Worm (Caenorhabditis elegans) whole organism, mixed stage, embryonic: ENCODE measurements around the gene C01G5.3.

Experiments
- ces-1 ChIP-seq: fragments of 150-350 bp; optimal IDR thresholded peaks from 2 replicates; lab custom pipeline; 2014; ENCODE audit warnings: missing biosample characterization, missing genetic modification reagents, missing genetic modification characterization
- elt-1 ChIP-seq: sonication (generic microtip); optimal IDR thresholded peaks from 2 replicates; lab custom pipeline; 2017; ENCODE audit warnings: missing genetic modification characterization, mild to moderate bottlenecking, missing compliant biosample characterization, antibody characterized with exemption, moderate library complexity, borderline replicate concordance; ENCODE audit not compliant: insufficient read depth
- lsy-2 ChIP-seq: fragments of 150-350 bp; optimal IDR thresholded peaks from 2 replicates; lab custom pipeline; 2014; ENCODE audit warnings: missing biosample characterization, missing genetic modification characterization
- nhr-237 ChIP-seq: fragments of 150-350 bp; optimal IDR thresholded peaks from 2 replicates; lab custom pipeline; 2014; ENCODE audit warnings: missing biosample characterization, missing genetic modification characterization
- nhr-28 ChIP-seq: fragments of 150-350 bp; optimal IDR thresholded peaks from 2 replicates; lab custom pipeline; 2014; ENCODE audit warnings: missing biosample characterization, missing genetic modification characterization
- nhr-76 ChIP-seq: sonication (generic microtip); optimal IDR thresholded peaks from 2 replicates; lab custom pipeline; 2017; ENCODE audit warnings: missing biosample characterization, missing genetic modification characterization
- sptf-1 ChIP-seq: sonication (generic microtip); optimal IDR thresholded peaks from 2 replicates; lab custom pipeline; 2017; ENCODE audit warnings: mild to moderate bottlenecking, missing genetic modification characterization, moderate library complexity, missing compliant biosample characterization
- unc-62 ChIP-seq: fragments of 150-350 bp; optimal IDR thresholded peaks from 2 replicates; lab custom pipeline; 2014; ENCODE audit warnings: missing biosample characterization, missing genetic modification reagents, missing genetic modification characterization
- ztf-11 ChIP-seq: fragments of 150-350 bp; optimal IDR thresholded peaks from 2 replicates; lab custom pipeline; 2014; ENCODE audit warnings: missing biosample characterization, missing genetic modification characterization

- TF ChIP-seq unc-62 (GFP tag; lab: Kevin White, UChicago) = no peak
- no peak for TF ChIP-seq nhr-28 (tag; lab: Kevin White, UChicago)
- no peak for TF ChIP-seq nhr-237
- TF ChIP-seq lsy-2 (tag; lab: Kevin White, UChicago) = no peak
- TF ChIP-seq nhr-76 (tag; lab: Kevin White, UChicago) = no peak
- TF ChIP-seq elt-1 (tag; lab: Kevin White, UChicago) = no peak
- no peak for TF ChIP-seq ces-1 (GFP tag; lab: Kevin White, UChicago)
- TF ChIP-seq sptf-1 (tag; lab: Kevin White, UChicago) = no peak
- TF ChIP-seq ztf-11 = no peak
These were observed 36.2 kb downstream of the C01G5.3 start, which contains the start of gene bicd-1 for ce11 chrIV:6572238-6572637.
